Fruit fly (Drosophila melanogaster): ENCODE measurements around the gene CG16904.

CG16904 gene

DNA sequence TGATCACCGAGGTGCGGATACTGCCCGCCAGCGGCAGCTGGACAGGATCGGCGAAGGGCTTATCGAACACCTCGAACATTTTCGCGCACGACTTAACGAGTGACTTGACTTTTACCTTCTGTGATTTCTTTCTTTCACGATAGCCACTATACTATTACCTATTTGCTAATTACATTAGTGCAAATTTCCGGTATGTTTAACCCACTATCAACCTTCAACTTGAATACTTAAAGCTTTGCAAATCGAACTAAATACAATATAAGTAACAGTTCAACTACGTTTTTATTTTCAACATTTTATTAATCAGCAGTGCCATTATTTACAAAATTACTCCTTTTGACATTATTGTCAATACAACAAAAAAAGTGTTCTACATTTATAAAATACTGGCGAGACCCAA lies at the start of gene CG16904:
TSS of gene CG16904 (minus strand) at position 101 of the 400 bp plus-strand sequence.
- TF ChIP-seq CG17801 (GFP tag; optimal IDR thresholded peaks at IDR 0.05; ENCODE audit: partially characterized antibody), result no peak

DNA sequence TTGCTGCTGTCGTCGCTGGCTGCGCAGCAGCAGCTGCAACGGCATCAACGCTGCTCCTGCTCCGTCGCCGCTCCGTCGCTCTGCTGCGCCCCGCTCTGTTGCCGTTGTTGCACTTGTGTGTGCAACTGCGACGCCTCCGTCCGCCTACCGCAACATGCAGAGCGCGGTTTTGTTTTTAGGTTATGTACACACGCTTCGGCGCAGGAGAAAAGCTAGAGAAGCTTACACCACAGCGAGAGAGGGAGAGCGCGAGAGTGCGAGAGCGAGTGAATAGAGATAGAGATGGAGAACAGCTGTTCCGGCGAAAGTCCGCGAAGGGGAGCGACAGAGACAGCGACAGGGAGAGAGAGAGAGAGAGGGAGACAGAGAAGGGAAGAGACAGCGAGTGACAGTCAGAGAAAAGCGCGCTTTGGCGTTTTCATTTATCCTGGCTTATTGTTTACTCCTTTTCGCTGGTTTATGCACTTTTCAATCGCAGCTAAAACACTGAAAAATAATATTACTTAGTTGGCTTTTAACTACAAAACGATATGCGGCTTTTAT lies 49.1 kb upstream of the CG16904 start:
- no peak for TF ChIP-seq CG17801 (GFP tag; optimal IDR thresholded peaks at IDR 0.05; ENCODE audit: partially characterized antibody)

DNA sequence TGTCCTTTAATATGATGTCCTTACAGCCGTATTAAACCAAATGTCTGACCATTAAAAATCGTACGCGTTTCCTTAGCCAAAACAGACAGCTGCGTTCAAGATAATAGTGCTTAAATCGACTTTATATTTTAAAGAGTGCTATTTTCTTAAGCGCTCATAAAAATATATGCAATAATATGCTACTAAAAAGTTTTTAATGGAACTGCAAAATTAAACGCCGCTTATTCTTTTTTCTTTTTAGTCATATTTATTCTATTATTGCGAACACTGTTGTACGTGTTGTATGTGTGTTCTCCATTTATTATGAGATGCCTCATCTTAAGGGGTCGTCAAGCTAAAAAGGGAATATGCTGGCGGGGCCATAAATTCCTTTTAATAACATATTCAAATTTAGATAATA lies 43.8 kb upstream of the CG16904 start:
- TF ChIP-seq CG17801 (GFP tag; optimal IDR thresholded peaks at IDR 0.05; ENCODE audit: partially characterized antibody), result no peak

DNA sequence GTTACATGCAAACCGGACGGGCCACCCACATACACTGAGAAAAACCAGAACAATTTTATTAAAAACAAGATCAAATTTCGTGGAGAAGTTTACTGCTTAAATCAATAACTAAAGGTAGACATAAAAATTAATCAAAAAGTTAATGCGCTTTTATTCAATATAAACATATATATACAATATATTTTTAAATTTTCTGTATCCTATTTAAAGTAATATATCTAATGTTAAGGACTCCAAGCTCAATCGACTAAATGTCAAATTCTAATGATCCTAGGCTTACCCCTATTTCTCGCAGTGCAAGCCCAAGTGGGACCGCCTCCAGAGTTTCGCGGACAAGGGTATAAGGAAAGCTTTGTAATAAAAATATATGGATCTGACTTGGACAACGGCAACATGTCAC lies 41.0 kb upstream of the CG16904 start:
- no peak for TF ChIP-seq CG17801 (GFP tag; optimal IDR thresholded peaks at IDR 0.05; ENCODE audit: partially characterized antibody)

DNA sequence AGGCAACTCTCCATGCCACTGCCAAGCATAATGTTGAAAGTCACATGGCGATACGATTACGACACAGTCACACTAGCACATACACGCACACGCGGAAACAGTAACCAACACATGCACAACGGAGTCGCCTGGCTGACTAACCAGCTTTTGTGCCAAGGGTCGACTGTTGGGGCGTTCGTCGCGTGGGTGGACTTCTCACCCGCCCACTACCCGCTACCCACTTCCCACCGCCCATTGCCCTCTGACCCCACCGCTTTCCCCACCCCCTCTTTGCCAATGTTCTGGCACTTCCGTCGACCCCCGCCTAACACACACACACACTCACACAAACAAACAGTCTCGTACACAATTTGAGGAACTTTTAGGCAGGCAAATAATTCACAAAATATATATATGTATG lies 34.9 kb upstream of the CG16904 start:
- TF ChIP-seq CG17801 (GFP tag; optimal IDR thresholded peaks at IDR 0.05; ENCODE audit: partially characterized antibody), result no peak

DNA sequence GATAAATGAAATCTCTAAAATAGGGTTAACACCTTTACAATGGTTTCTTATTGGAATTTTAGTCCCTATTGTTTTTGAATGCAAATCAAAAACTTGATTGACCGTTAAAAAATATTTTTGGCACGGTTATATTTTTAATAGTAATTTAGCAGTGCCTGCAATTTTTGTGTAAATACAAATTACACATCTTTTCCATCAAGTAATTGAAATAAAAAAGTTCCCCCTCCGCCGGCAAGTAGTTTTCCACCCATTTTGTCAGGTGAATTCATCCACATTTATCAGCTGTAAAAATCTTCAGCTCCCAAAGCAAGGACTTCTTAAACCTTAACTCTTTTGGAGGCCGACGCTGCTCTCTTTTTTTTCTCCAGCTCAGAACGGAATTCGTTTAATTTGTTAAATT lies 6.9 kb upstream of the CG16904 start, which contains the start of gene CG34302:
TSS of gene CG34302 (minus strand) at position 101 of the 400 bp plus-strand sequence.
- no peak for TF ChIP-seq CG17801 (GFP tag; optimal IDR thresholded peaks at IDR 0.05; ENCODE audit: partially characterized antibody)

DNA sequence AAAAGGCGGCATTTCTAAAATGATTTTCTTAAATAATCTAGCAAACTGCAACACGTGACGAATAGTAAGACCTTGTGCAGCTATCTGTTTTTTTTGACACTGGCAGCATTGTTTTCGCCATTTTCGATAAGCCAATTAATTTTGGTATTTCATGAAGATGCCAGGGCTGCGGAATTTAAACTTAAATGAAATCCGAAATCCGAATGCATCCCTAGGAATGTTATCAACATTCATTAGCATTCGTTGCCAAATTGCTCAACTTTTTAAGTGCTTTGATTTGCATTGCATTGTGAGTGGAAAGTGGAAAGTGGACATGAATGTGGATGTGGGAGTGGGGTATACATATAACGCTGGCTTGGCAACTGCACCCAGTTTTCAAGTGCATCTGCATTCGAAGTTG lies 4.3 kb upstream of the CG16904 start, which contains the start of gene CG42857:
TSS of gene CG42857 (minus strand) at position 101 of the 400 bp plus-strand sequence.
- TF ChIP-seq CG17801 (GFP tag; optimal IDR thresholded peaks at IDR 0.05; ENCODE audit: partially characterized antibody), result no peak

DNA sequence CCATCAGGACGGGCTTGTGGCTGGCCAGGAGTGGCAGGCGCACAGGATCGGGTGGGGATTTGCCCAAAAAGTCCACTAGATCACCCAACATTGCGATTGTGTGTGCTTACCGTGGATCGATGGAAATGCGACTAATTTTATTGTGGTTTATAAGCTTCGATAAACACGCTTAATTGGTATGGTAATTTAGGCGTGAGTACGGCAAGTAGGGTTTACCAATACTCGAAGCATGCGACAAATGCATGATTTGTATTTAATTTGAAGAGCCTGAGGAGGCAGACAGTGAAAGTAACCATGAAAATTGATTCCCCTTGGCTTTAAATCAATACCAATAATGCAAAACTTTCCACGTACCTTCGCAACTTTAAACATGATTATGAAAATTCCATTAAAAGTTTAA lies 3.0 kb upstream of the CG16904 start, which contains the start of gene CG9458:
TSS of gene CG9458 (minus strand) at position 101 of the 400 bp plus-strand sequence.
- TF ChIP-seq CG17801 (GFP tag; optimal IDR thresholded peaks at IDR 0.05; ENCODE audit: partially characterized antibody), result no peak

DNA sequence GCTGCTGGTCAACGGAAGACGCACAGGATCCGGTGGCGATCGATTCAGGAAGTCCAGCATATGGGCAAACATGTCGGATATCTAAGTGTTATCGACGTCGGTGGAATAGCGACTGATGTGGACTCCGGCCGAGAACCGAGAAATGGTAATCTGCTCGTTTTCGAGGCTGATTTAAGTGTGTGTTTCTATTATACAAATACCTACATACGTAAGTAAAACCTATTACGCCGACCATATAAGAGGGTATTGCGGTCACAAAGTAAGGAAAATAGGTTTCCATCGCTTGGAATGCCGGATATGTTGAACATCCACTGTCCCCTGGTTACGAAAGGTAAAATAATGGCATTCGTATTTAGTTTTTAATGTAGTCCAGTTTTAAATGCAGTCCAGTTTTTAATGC lies 1.5 kb upstream of the CG16904 start, which contains the start of gene CG9459:
TSS of gene CG9459 (minus strand) at position 101 of the 400 bp plus-strand sequence.
- no peak for TF ChIP-seq CG17801 (GFP tag; optimal IDR thresholded peaks at IDR 0.05; ENCODE audit: partially characterized antibody)

DNA sequence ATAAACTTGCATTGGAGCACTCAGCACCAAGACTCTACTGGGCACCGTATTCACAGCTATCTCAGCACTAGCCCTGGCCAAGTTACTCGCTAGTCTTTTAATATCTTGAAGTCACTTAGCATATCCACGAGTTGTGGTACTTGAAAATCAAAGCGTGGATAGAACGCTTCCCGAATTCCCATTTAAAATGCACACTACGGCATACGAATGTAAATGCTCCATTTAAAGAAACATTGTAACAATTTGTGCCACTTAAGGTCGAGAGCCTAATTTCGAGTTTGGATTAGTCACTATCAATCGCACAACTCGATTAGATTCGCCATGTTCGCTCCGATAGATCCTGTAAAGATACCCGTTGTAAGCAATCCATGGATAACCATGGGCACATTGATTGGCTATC lies 2.9 kb downstream of the CG16904 start, which contains the start of gene eloF:
TSS of gene eloF (plus strand) at position 301 of the 400 bp plus-strand sequence.
- TF ChIP-seq CG17801 (GFP tag; optimal IDR thresholded peaks at IDR 0.05; ENCODE audit: partially characterized antibody), result no peak

DNA sequence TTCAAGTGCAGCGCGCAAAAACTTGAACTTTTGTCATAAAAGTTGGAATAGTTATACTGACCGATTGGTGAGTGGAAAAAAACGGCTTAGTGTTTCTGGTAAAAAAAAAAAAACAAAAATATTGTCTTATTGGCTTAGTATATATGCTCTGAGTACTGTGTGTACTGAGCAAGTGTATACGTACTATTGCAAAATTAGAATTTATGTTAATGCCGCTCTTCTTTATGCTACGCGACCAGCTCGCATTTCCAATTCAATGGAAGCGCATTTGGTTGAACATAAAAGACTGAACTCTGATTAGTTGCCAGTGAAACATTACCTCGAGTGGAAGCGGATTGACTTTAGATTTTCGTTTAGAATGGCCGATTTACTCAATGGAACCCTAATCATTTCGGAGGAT lies 4.3 kb downstream of the CG16904 start, which contains the start of gene CG8534:
TSS of gene CG8534 (plus strand) at position 301 of the 400 bp plus-strand sequence.
- TF ChIP-seq CG17801 (GFP tag; optimal IDR thresholded peaks at IDR 0.05; ENCODE audit: partially characterized antibody), result no peak

DNA sequence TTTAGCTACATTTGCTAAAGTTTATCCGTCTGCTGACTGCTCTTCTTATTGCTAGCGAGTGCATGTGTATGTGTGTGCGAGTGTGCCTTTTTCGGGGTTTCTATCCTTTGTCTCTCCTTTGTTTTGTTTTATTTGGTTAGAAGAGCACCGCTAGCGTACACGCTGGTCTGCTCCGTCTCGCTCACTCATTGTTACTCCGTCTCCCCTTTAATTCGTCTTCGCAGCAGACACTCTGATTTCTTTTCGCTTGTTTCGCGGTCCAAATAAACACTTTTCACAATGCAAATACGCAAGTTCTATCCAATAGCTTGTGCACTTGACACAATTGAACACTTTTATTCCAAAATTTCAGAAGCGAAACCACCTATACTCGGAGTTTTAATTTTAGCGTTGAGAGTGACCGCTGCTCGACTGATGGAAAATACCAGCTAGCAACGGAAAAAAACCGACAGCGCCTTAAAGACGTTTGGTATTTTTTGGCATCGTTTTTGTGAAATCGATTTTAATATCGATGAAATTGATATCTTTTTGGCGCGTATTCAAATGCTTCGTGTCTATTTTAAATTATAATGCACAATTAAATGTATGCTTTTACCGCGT lies 7.7 kb downstream of the CG16904 start, which contains the start of gene FBXO11:
TSS of gene FBXO11 (minus strand) at position 423 of the 600 bp plus-strand sequence.
- TF ChIP-seq CG17801 (GFP tag; optimal IDR thresholded peaks at IDR 0.05; ENCODE audit: partially characterized antibody), result peak; percentile 71

DNA sequence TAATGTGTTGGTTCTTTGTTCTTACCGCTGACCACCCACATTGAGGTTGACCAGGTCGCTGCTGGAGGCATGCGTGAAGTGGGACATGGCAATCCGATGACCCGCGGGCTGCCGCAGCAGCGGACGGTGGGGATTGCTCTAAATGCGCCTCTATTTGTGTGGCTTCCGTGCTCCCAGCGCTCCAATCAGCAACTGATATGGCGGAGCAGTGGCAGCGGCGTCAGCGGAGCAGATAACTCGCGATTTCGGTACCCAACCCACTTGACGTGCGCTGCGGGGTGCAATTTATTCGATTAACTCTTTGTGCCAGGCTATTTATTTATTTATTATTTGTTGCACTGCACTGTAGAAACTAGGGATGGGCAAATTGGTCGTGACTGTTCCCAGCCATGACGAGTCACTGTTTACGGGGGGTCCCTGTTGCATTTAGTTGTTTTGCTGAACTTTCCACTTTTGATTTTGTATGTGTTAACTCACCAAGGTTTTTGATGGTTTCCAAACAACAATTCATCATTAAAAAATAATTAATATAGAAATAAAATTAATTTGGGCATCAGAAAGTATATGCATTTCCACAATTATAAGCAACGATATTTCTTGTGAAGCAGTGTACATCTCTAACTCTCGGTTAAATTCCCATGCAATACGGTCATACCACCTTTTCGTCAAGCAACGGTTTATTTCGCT lies 16.0 kb downstream of the CG16904 start, which contains the start of the genes CG9467 and CG8526:
TSS of gene CG9467 (minus strand) at position 383 of the 687 bp plus-strand sequence.
TSS of gene CG8526 (plus strand) at position 637 of the 687 bp plus-strand sequence.
- TF ChIP-seq CG17801 (GFP tag; optimal IDR thresholded peaks at IDR 0.05; ENCODE audit: partially characterized antibody), result peak; percentile 8

DNA sequence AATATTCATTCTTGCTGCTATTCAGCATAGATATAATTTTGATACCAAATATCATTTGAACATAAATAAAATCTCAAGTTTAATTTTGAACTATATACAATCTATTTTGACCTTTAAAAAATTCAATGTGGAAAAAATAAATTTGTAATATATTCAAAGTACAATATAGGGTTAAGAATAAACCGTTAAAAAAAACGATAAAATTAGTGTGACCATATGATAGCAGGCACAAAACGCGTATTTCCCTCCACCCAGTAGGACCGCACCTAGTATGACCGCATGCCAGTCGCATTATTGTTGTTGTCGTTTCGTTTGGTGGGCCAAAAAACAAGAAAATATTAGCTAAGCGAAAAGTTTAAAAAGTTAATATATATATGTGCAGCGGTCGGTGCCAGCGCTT lies 23.8 kb downstream of the CG16904 start, which contains the start of gene CG8516:
TSS of gene CG8516 (plus strand) at position 278 of the 400 bp plus-strand sequence.
- TF ChIP-seq CG17801 (GFP tag; optimal IDR thresholded peaks at IDR 0.05; ENCODE audit: partially characterized antibody), result peak; percentile 51

DNA sequence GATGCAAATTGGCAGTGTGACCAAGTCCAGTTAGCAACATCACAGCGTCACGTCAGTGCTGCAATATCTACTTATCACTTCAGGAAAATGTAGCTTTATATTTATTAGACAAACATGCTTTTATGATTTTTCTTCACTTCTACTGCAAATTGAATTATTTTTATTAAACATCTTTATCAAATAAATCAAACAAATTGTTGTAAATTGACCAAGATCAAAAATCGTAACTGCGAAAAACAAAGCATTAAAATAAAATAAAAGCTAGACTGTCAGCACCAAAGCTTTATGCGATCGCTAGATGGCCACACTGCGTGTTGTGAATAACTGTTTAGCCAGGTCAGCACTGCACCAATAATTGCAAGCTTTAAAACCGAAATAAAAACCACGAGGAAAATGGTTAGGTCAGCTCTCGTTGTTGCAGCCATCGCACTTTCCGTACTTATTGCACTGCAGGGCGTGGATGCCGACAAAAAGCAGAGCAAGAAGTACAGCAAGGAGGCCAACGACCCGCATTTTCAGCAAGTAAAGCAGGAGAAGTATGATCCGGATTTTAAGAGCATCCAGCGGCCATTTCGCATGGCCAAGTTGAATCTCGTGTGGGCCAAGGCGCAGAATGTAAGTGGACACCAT lies 25.5 kb downstream of the CG16904 start, which contains the start of the genes CG12945 and CG8507:
TSS of gene CG12945 (minus strand) at position 45 of the 630 bp plus-strand sequence.
TSS of gene CG8507 (plus strand) at position 307 of the 630 bp plus-strand sequence.
- peak; percentile 84 for TF ChIP-seq CG17801 (GFP tag; optimal IDR thresholded peaks at IDR 0.05; ENCODE audit: partially characterized antibody)
